Worm (Caenorhabditis elegans) whole organism, L4 larva: ENCODE data around the gene usp-14.
A peak's percentile ranks its signal among the peaks of the same experiment; 100 is the strongest.

ENCODE experiments used
- D1046.2 ChIP-seq: fragments of 200-800 bp; sonication (Bioruptor generic); IDR thresholded peaks from 2 replicates; pipeline ENCODE4 v1.3.6; 2022; ENCODE audit warnings: missing genetic modification characterization, missing compliant biosample characterization
- F37D6.2 ChIP-seq: sonication (generic microtip); optimal IDR thresholded peaks from 2 replicates; lab custom pipeline; 2016; ENCODE audit warnings: mild to moderate bottlenecking, missing genetic modification characterization, missing compliant biosample characterization
- F44E2.7 ChIP-seq: fragments of 200-800 bp; sonication (Bioruptor generic); IDR thresholded peaks from 2 replicates; pipeline ENCODE4 v2.1.2; 2022; ENCODE audit warnings: missing genetic modification characterization, missing compliant biosample characterization
- F49E8.2 ChIP-seq: sonication (generic microtip); optimal IDR thresholded peaks from 2 replicates; lab custom pipeline; 2016; ENCODE audit warnings: missing compliant biosample characterization, mild to moderate bottlenecking, missing genetic modification characterization, borderline replicate concordance
- T26A8.4 ChIP-seq: fragments of 200-800 bp; sonication (Bioruptor generic); IDR thresholded peaks from 2 replicates; pipeline ENCODE4 v1.3.6; 2022; ENCODE audit warnings: missing genetic modification characterization, missing compliant biosample characterization
- Y75B8A.6 ChIP-seq: fragments of 200-800 bp; sonication (Bioruptor generic); IDR thresholded peaks from 2 replicates; pipeline ENCODE4 v1.3.6; 2022; ENCODE audit warnings: missing genetic modification reagents, missing genetic modification characterization, missing compliant biosample characterization
- aly-2 ChIP-seq: sonication (generic microtip); optimal IDR thresholded peaks from 2 replicates; lab custom pipeline; 2018; ENCODE audit warnings: missing biosample characterization, missing genetic modification characterization
- ceh-62 ChIP-seq: sonication (generic microtip); optimal IDR thresholded peaks from 2 replicates; lab custom pipeline; 2017; ENCODE audit warnings: missing biosample characterization, missing genetic modification characterization
- ceh-82 ChIP-seq: sonication (generic microtip); optimal IDR thresholded peaks from 2 replicates; lab custom pipeline; 2017; ENCODE audit warnings: missing biosample characterization, missing genetic modification characterization
- cey-2 ChIP-seq: sonication (generic microtip); optimal IDR thresholded peaks from 3 replicates; lab custom pipeline; 2017; ENCODE audit warnings: missing genetic modification characterization, mild to moderate bottlenecking, missing compliant biosample characterization, antibody characterized with exemption, borderline replicate concordance; ENCODE audit not compliant: insufficient read depth
- daf-12 ChIP-seq: fragments of 150-350 bp; optimal IDR thresholded peaks from 2 replicates; lab custom pipeline; 2014; ENCODE audit warnings: missing biosample characterization, missing genetic modification reagents, missing genetic modification characterization
- daf-19 ChIP-seq: fragments of 200-800 bp; sonication (Bioruptor generic); conservative IDR thresholded peaks from 2 replicates; pipeline ENCODE4 v1.3.6; 2022; ENCODE audit warnings: missing genetic modification characterization, missing compliant biosample characterization
- dve-1 ChIP-seq: sonication (generic microtip); optimal IDR thresholded peaks from 2 replicates; lab custom pipeline; 2017; ENCODE audit warnings: antibody characterized with exemption, mild to moderate bottlenecking, missing genetic modification characterization, missing compliant biosample characterization; ENCODE audit not compliant: insufficient read depth
- egl-43 ChIP-seq: fragments of 200-800 bp; sonication (Bioruptor generic); IDR thresholded peaks from 2 replicates; pipeline ENCODE4 v1.3.6; 2022; ENCODE audit warnings: missing genetic modification reagents, missing genetic modification characterization, missing compliant biosample characterization
- fkh-10 ChIP-seq: fragments of 150-350 bp; optimal IDR thresholded peaks from 2 replicates; lab custom pipeline; 2014; ENCODE audit warnings: missing biosample characterization, missing genetic modification reagents, missing genetic modification characterization
- fos-1 ChIP-seq: fragments of 150-350 bp; optimal IDR thresholded peaks from 2 replicates; lab custom pipeline; 2014; ENCODE audit warnings: missing biosample characterization, missing genetic modification characterization
- hlh-30 ChIP-seq: sonication (generic microtip); optimal IDR thresholded peaks from 2 replicates; lab custom pipeline; 2017; ENCODE audit warnings: antibody characterized with exemption, mild to moderate bottlenecking, missing genetic modification characterization, missing compliant biosample characterization; ENCODE audit not compliant: insufficient read depth
- lin-1 ChIP-seq: fragments of 200-800 bp; sonication (Bioruptor generic); IDR thresholded peaks from 2 replicates; pipeline ENCODE4 v1.3.6; 2022; ENCODE audit warnings: missing genetic modification reagents, missing genetic modification characterization, missing compliant biosample characterization
- lin-29 ChIP-seq: fragments of 200-800 bp; sonication (Bioruptor generic); IDR thresholded peaks from 2 replicates; pipeline ENCODE4 v1.3.6; 2022; ENCODE audit warnings: missing genetic modification reagents, missing genetic modification characterization, missing compliant biosample characterization
- lir-3 ChIP-seq: sonication (generic microtip); optimal IDR thresholded peaks from 2 replicates; lab custom pipeline; 2016; ENCODE audit warnings: mild to moderate bottlenecking, missing genetic modification characterization, missing compliant biosample characterization
- madf-5 ChIP-seq, 2 experiments: fragments of 200-800 bp; sonication (Bioruptor generic); IDR thresholded peaks; 2 replicates each; pipeline ENCODE4 v1.3.6; 2022; ENCODE audit warnings: missing compliant biosample characterization in 2 of 2, missing genetic modification characterization in 2 of 2
- madf-9 ChIP-seq: fragments of 200-800 bp; sonication (Bioruptor generic); conservative IDR thresholded peaks from 2 replicates; pipeline ENCODE4 v1.3.6; 2022; ENCODE audit warnings: missing genetic modification reagents, missing genetic modification characterization, missing compliant biosample characterization
- mdl-1 ChIP-seq, 2 experiments: fragments of 150-350 bp in 1 of 2; sonication (generic microtip) in 1 of 2; optimal IDR thresholded peaks; 2 replicates each; lab custom pipeline; 2014 to 2017; ENCODE audit warnings: missing biosample characterization in 2 of 2, missing genetic modification characterization in 2 of 2
- mxl-2 ChIP-seq: fragments of 200-800 bp; sonication (Bioruptor generic); conservative IDR thresholded peaks from 2 replicates; pipeline ENCODE4 v1.3.6; 2022; ENCODE audit warnings: missing genetic modification reagents, missing genetic modification characterization, missing compliant biosample characterization
- mxl-3 ChIP-seq: fragments of 200-800 bp; sonication (Bioruptor generic); optimal IDR thresholded peaks from 2 replicates; lab custom pipeline; 2018; ENCODE audit warnings: mild to moderate bottlenecking, missing genetic modification characterization, missing compliant biosample characterization
- nhr-10 ChIP-seq: fragments of 150-350 bp; optimal IDR thresholded peaks from 2 replicates; lab custom pipeline; 2014; ENCODE audit warnings: missing biosample characterization, missing genetic modification characterization
- nhr-102 ChIP-seq: sonication (generic microtip); optimal IDR thresholded peaks from 2 replicates; lab custom pipeline; 2016; ENCODE audit warnings: mild to moderate bottlenecking, missing genetic modification characterization, moderate library complexity, missing compliant biosample characterization
- nhr-11 ChIP-seq: fragments of 150-350 bp; optimal IDR thresholded peaks from 2 replicates; lab custom pipeline; 2014; ENCODE audit warnings: missing biosample characterization, missing genetic modification characterization
- nhr-237 ChIP-seq: sonication (generic microtip); optimal IDR thresholded peaks from 2 replicates; lab custom pipeline; 2017; ENCODE audit warnings: missing biosample characterization, missing genetic modification characterization
- pqm-1 ChIP-seq: sonication (generic microtip); optimal IDR thresholded peaks from 2 replicates; lab custom pipeline; 2017; ENCODE audit warnings: missing biosample characterization, missing genetic modification characterization
- sdz-12 ChIP-seq: fragments of 200-800 bp; sonication (Bioruptor generic); optimal IDR thresholded peaks from 2 replicates; lab custom pipeline; 2018; ENCODE audit warnings: mild to moderate bottlenecking, missing genetic modification characterization, missing compliant biosample characterization
- snpc-4 ChIP-seq: fragments of 150-350 bp; optimal IDR thresholded peaks from 2 replicates; lab custom pipeline; 2014; ENCODE audit warnings: missing biosample characterization, missing genetic modification characterization
- unc-62 ChIP-seq, 3 experiments: fragments of 150-350 bp in 1 of 3; sonication (generic microtip); optimal IDR thresholded peaks in 2 of 3; peaks in 1 of 3; 1 replicate in 1 of 3; 2 replicates in 2 of 3; lab custom pipeline; 2014 to 2017; ENCODE audit warnings: missing biosample characterization in 3 of 3, missing genetic modification characterization in 3 of 3, missing genetic modification reagents in 3 of 3, missing genotype in 1 of 3
- zfp-2 ChIP-seq: sonication (generic microtip); optimal IDR thresholded peaks from 2 replicates; lab custom pipeline; 2016; ENCODE audit warnings: mild to moderate bottlenecking, missing genetic modification characterization, missing compliant biosample characterization
- zfp-3 ChIP-seq: fragments of 200-800 bp; sonication (Bioruptor generic); conservative IDR thresholded peaks from 2 replicates; pipeline ENCODE4 v1.3.6; 2022; ENCODE audit warnings: missing genetic modification reagents, missing genetic modification characterization, missing compliant biosample characterization

Gene usp-14

ce11 chrII:14510162-14510561 lies 21.7 kb upstream of the usp-14 start:
- no peak for TF ChIP-seq egl-43
- TF ChIP-seq fos-1 = no peak
- no peak for TF ChIP-seq daf-19 (GFP tag; lab: Robert Waterston, UW)
- TF ChIP-seq zfp-2 (tag; lab: Kevin White, UChicago) = no peak
- TF ChIP-seq Y75B8A.6 (GFP tag; lab: Robert Waterston, UW) = no peak
- peak; percentile 15 for TF ChIP-seq dve-1 (tag; lab: Kevin White, UChicago)
- no peak for TF ChIP-seq cey-2 (tag; lab: Kevin White, UChicago)
- TF ChIP-seq nhr-102 (tag; lab: Kevin White, UChicago) = no peak
- no peak for TF ChIP-seq F44E2.7 (GFP tag; lab: Robert Waterston, UW)
- TF ChIP-seq pqm-1 (tag; lab: Kevin White, UChicago) = peak; percentile 62
- TF ChIP-seq lir-3 (tag; lab: Kevin White, UChicago) = no peak
- no peak for TF ChIP-seq snpc-4 (tag; lab: Kevin White, UChicago)
- TF ChIP-seq D1046.2 (GFP tag; lab: Robert Waterston, UW) = no peak
- no peak for TF ChIP-seq unc-62 (GFP tag; optimal IDR thresholded peaks at IDR 0.05 in 1 of 2; lab: Kevin White, UChicago)
- TF ChIP-seq unc-62 (tag; optimal IDR thresholded peaks at IDR 0.05; lab: Kevin White, UChicago) = no peak
- no peak for TF ChIP-seq madf-9 (GFP tag; lab: Robert Waterston, UW)
- TF ChIP-seq nhr-10 (tag; lab: Kevin White, UChicago) = no peak

DNA sequence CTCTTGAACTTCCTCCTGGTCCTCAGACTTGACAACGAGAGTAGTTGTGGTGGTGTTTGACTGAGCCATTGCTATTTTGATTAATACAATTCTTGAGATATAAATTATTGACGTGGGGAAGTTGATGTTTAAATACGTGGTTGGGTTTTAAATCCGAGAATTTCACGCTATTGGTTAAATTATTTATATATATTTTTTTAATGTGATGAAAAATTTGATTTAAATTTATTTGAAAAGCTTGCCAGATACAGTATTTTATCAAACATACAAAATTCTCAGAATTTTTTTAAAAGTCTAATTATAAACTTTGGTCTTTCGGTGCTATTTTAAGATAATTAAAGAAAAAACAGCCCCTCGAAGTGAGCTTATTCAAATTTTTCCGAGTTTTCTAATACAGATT lies 19.1 kb upstream of the usp-14 start, which contains the start of the genes K10H10.7 and K10H10.10:
Gene K10H10.7 (minus strand): TSS at position 101 of the 400 bp plus-strand sequence.
Gene K10H10.10 (plus strand): TSS at position 204 of the 400 bp plus-strand sequence.
- no peak for TF ChIP-seq D1046.2 (GFP tag; lab: Robert Waterston, UW)
- TF ChIP-seq unc-62 (GFP tag; optimal IDR thresholded peaks at IDR 0.05 in 1 of 2; lab: Kevin White, UChicago) = no peak
- TF ChIP-seq unc-62 (tag; optimal IDR thresholded peaks at IDR 0.05; lab: Kevin White, UChicago) = no peak
- no peak for TF ChIP-seq zfp-2 (tag; lab: Kevin White, UChicago)
- TF ChIP-seq snpc-4 (tag; lab: Kevin White, UChicago) = no peak
- TF ChIP-seq lin-29 (GFP tag; lab: Robert Waterston, UW) = no peak
- no peak for TF ChIP-seq mxl-3 (GFP tag; lab: Kevin White, UChicago)
- TF ChIP-seq ceh-62 = no peak
- TF ChIP-seq dve-1 (tag; lab: Kevin White, UChicago) = no peak
- TF ChIP-seq madf-5 (GFP tag; IDR thresholded peaks at IDR 0.05; lab: Robert Waterston, UW) = no peak
- TF ChIP-seq T26A8.4 (GFP tag; lab: Robert Waterston, UW) = no peak
- no peak for TF ChIP-seq lin-1
- no peak for TF ChIP-seq lir-3 (tag; lab: Kevin White, UChicago)
- TF ChIP-seq ceh-82 (tag; lab: Kevin White, UChicago) = no peak
- no peak for TF ChIP-seq mxl-2
- no peak for TF ChIP-seq nhr-237
- no peak for TF ChIP-seq nhr-11 (tag; lab: Kevin White, UChicago)
- no peak for TF ChIP-seq nhr-10 (tag; lab: Kevin White, UChicago)
- TF ChIP-seq aly-2 (tag; lab: Kevin White, UChicago) = no peak
- TF ChIP-seq F37D6.2 (tag; lab: Kevin White, UChicago) = no peak
- TF ChIP-seq mdl-1 (tag; optimal IDR thresholded peaks at IDR 0.05; lab: Kevin White, UChicago) = no peak

DNA sequence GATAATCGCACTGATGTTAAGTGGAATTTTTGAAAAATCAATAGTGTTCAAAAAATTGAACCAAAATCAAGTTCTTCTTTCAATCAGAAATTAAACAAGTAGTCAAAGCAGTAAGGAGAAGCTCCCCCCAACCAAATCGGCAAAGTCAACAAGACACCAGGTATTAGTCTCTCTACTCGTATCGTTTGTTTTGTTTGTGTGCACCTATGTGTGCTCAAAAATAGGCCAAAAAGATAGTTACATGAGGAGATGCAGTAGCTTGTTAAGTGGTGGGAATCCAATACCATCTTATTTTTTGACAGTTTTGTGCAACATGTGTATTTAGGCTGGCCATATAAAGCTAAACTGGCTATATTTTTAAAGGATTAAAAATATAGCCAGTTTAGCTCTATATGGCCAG lies 17.8 kb upstream of the usp-14 start, which contains the start of gene K10H10.12:
Gene K10H10.12 (minus strand): TSS at position 101 of the 400 bp plus-strand sequence.
- TF ChIP-seq daf-12 (tag; lab: Kevin White, UChicago) = no peak
- no peak for TF ChIP-seq hlh-30
- no peak for TF ChIP-seq nhr-237
- no peak for TF ChIP-seq cey-2 (tag; lab: Kevin White, UChicago)
- TF ChIP-seq sdz-12 = no peak
- TF ChIP-seq fkh-10 (GFP tag; lab: Kevin White, UChicago) = no peak
- TF ChIP-seq F49E8.2 = no peak
- no peak for TF ChIP-seq zfp-3 (GFP tag; lab: Robert Waterston, UW)
